Fruit fly (Drosophila melanogaster) whole organism, embryonic: Measurements from ENCODE around the gene CG4452.
A peak's percentile ranks its signal among the peaks of the same experiment; 100 is the strongest.

Experiments used
- Awh ChIP-seq: fragments of 200-800 bp; sonication (Bioruptor generic); IDR thresholded peaks from 2 replicates; pipeline ENCODE4, ENCODE4 v1.3.6; 2022; ENCODE audit warnings: missing biosample characterization, missing genetic modification characterization
- CG10274 ChIP-seq: fragments of 200-800 bp; sonication (Bioruptor generic); optimal IDR thresholded peaks from 3 replicates; lab custom pipeline; 2017; ENCODE audit warnings: missing biosample characterization, mild to moderate bottlenecking, missing genetic modification characterization
- CG12219 ChIP-seq: fragments of 200-800 bp; sonication (Bioruptor generic); optimal IDR thresholded peaks from 3 replicates; lab custom pipeline; 2018; ENCODE audit warnings: missing biosample characterization, mild to moderate bottlenecking, missing genetic modification characterization
- CG1233 ChIP-seq: fragments of 200-800 bp; sonication (Bioruptor generic); optimal IDR thresholded peaks from 4 replicates; lab custom pipeline; 2018; ENCODE audit warnings: missing biosample characterization, mild to moderate bottlenecking, missing genetic modification characterization
- CG12659 ChIP-seq: fragments of 200-800 bp; sonication (Bioruptor generic); optimal IDR thresholded peaks from 3 replicates; lab custom pipeline; 2017; ENCODE audit warnings: mild to moderate bottlenecking, missing biosample characterization, missing genetic modification reagents, missing genetic modification characterization
- CG1529 ChIP-seq: fragments of 200-800 bp; sonication (Bioruptor generic); optimal IDR thresholded peaks from 3 replicates; lab custom pipeline; 2018; ENCODE audit warnings: missing biosample characterization, missing genetic modification characterization
- CG1603 ChIP-seq: fragments of 200-800 bp; sonication (Bioruptor generic); optimal IDR thresholded peaks from 2 replicates; lab custom pipeline; 2019; ENCODE audit warnings: missing biosample characterization, mild to moderate bottlenecking, missing genetic modification characterization, moderate library complexity
- CG17361 ChIP-seq: fragments of 200-800 bp; sonication (Bioruptor generic); IDR thresholded peaks from 3 replicates; pipeline ENCODE4 v1.3.6; 2022; ENCODE audit warnings: missing biosample characterization, missing genetic modification characterization
- CG18619 ChIP-seq: fragments of 200-800 bp; sonication (Bioruptor generic); optimal IDR thresholded peaks from 3 replicates; lab custom pipeline; 2017; ENCODE audit warnings: missing biosample characterization, mild to moderate bottlenecking, missing genetic modification characterization
- CG31224 ChIP-seq: fragments of 200-800 bp; sonication (Bioruptor generic); IDR thresholded peaks from 2 replicates; pipeline ENCODE4 v1.3.6; 2022; ENCODE audit warnings: missing biosample characterization, missing genetic modification characterization
- CG31388 ChIP-seq: fragments of 200-800 bp; sonication (Bioruptor generic); optimal IDR thresholded peaks from 2 replicates; lab custom pipeline; 2016; ENCODE audit warnings: missing biosample characterization, missing genetic modification characterization
- CG32772 ChIP-seq: fragments of 200-800 bp; sonication (Bioruptor generic); IDR thresholded peaks from 2 replicates; pipeline ENCODE4 v1.3.6; 2022; ENCODE audit warnings: missing biosample characterization, missing genetic modification characterization
- CG33557 ChIP-seq: fragments of 200-800 bp; sonication (Bioruptor generic); optimal IDR thresholded peaks from 2 replicates; lab custom pipeline; 2019; ENCODE audit warnings: missing biosample characterization, mild to moderate bottlenecking, missing genetic modification characterization, moderate library complexity
- CG3726 ChIP-seq: fragments of 200-800 bp; sonication (Bioruptor generic); IDR thresholded peaks from 3 replicates; pipeline ENCODE4, ENCODE4 v1.3.6; 2022; ENCODE audit warnings: missing biosample characterization, missing genetic modification characterization
- CG4282 ChIP-seq: fragments of 200-800 bp; sonication (Bioruptor generic); optimal IDR thresholded peaks from 2 replicates; lab custom pipeline; 2016; ENCODE audit warnings: missing biosample characterization, missing genetic modification characterization
- CG5180 ChIP-seq: fragments of 200-800 bp; sonication (Bioruptor generic); optimal IDR thresholded peaks from 3 replicates; lab custom pipeline; 2017; ENCODE audit warnings: missing biosample characterization, missing genetic modification characterization, mild to moderate bottlenecking, moderate library complexity, missing genetic modification reagents
- CG6689 ChIP-seq: fragments of 200-800 bp; sonication (Bioruptor generic); IDR thresholded peaks from 2 replicates; pipeline ENCODE4 v1.3.6; 2022; ENCODE audit warnings: missing biosample characterization, missing genetic modification characterization
- CG7357 ChIP-seq: fragments of 200-800 bp; sonication (Bioruptor generic); IDR thresholded peaks from 3 replicates; pipeline ENCODE4 v1.3.6; 2022; ENCODE audit warnings: missing biosample characterization, missing genetic modification characterization
- CG8089 ChIP-seq: fragments of 200-800 bp; sonication (Bioruptor generic); optimal IDR thresholded peaks from 3 replicates; lab custom pipeline; 2016; ENCODE audit warnings: missing biosample characterization, missing genetic modification characterization
- CG8290 ChIP-seq, 3 experiments: fragments of 200-800 bp; sonication (Bioruptor generic); optimal IDR thresholded peaks; 2 replicates each; lab custom pipeline; 2016 to 2019; ENCODE audit warnings: missing biosample characterization in 3 of 3, missing genetic modification characterization in 3 of 3, mild to moderate bottlenecking in 2 of 3, moderate library complexity in 1 of 3
- CG8359 ChIP-seq: fragments of 200-800 bp; sonication (Bioruptor generic); optimal IDR thresholded peaks from 2 replicates; lab custom pipeline; 2017; ENCODE audit warnings: missing biosample characterization, mild to moderate bottlenecking, missing genetic modification characterization, borderline replicate concordance
- CG8944 ChIP-seq: fragments of 200-800 bp; sonication (Bioruptor generic); optimal IDR thresholded peaks from 3 replicates; lab custom pipeline; 2016; ENCODE audit warnings: missing biosample characterization, missing genetic modification characterization
- Eip74EF ChIP-seq, 2 experiments: fragments of 200-800 bp in 1 of 2; fragments of >200 bp in 1 of 2; sonication (Bioruptor generic) in 1 of 2; optimal IDR thresholded peaks; 2 replicates each; lab custom pipeline; 2017 to 2019; ENCODE audit warnings: missing biosample characterization in 2 of 2, missing genetic modification characterization in 2 of 2, mild to moderate bottlenecking in 1 of 2, moderate library complexity in 1 of 2
- Hand ChIP-seq: fragments of 200-800 bp; sonication (Bioruptor generic); optimal IDR thresholded peaks from 2 replicates; lab custom pipeline; 2017; ENCODE audit warnings: mild to moderate bottlenecking, missing biosample characterization, missing genetic modification reagents, missing genetic modification characterization
- Hr51 ChIP-seq, 2 experiments: fragments of 200-800 bp; sonication (Bioruptor generic); optimal IDR thresholded peaks; 2 replicates in 1 of 2; 3 replicates in 1 of 2; lab custom pipeline; 2016 to 2018; ENCODE audit warnings: missing biosample characterization in 2 of 2, missing genetic modification characterization in 2 of 2, mild to moderate bottlenecking in 1 of 2, moderate library complexity in 1 of 2
- Hsf ChIP-seq: fragments of 200-800 bp; sonication (Bioruptor generic); optimal IDR thresholded peaks from 3 replicates; lab custom pipeline; 2016; ENCODE audit warnings: missing biosample characterization, missing genetic modification characterization
- Nf-YB ChIP-seq: fragments of 200-800 bp; sonication (Bioruptor generic); optimal IDR thresholded peaks from 3 replicates; lab custom pipeline; 2019; ENCODE audit warnings: missing biosample characterization, mild to moderate bottlenecking, missing genetic modification characterization, moderate library complexity
- Pdp1 ChIP-seq, 2 experiments: fragments of 200-800 bp; sonication (Bioruptor generic); optimal IDR thresholded peaks; 3 replicates each; lab custom pipeline; 2016; ENCODE audit warnings: missing biosample characterization in 2 of 2, missing genetic modification characterization in 2 of 2, mild to moderate bottlenecking in 1 of 2, moderate library complexity in 1 of 2
- Side ChIP-seq: fragments of 200-800 bp; sonication (Bioruptor generic); optimal IDR thresholded peaks from 2 replicates; lab custom pipeline; 2016; ENCODE audit warnings: missing biosample characterization, missing genetic modification characterization
- YL-1 ChIP-seq: fragments of 200-800 bp; sonication (Bioruptor generic); optimal IDR thresholded peaks from 3 replicates; lab custom pipeline; 2017; ENCODE audit warnings: missing biosample characterization, mild to moderate bottlenecking, missing genetic modification characterization
- ara ChIP-seq: fragments of 200-800 bp; sonication (Bioruptor generic); IDR thresholded peaks from 2 replicates; pipeline ENCODE4 v1.3.6; 2022; ENCODE audit warnings: missing biosample characterization, missing genetic modification characterization
- bab2 ChIP-seq: fragments of 200-800 bp; sonication (Bioruptor generic); optimal IDR thresholded peaks from 2 replicates; lab custom pipeline; 2016; ENCODE audit warnings: missing biosample characterization, missing genetic modification characterization
- cas ChIP-seq: fragments of 200-800 bp; sonication (Bioruptor generic); IDR thresholded peaks from 2 replicates; pipeline ENCODE4 v1.3.6; 2022; ENCODE audit warnings: missing biosample characterization, missing genetic modification characterization
- da ChIP-seq: fragments of 200-800 bp; sonication (Bioruptor generic); optimal IDR thresholded peaks from 2 replicates; lab custom pipeline; 2016; ENCODE audit warnings: missing biosample characterization, missing genetic modification characterization
- disco-r ChIP-seq: fragments of 200-800 bp; sonication (Bioruptor generic); optimal IDR thresholded peaks from 2 replicates; lab custom pipeline; 2016; ENCODE audit warnings: missing biosample characterization, missing genetic modification characterization
- dmrt99B ChIP-seq: fragments of 200-800 bp; sonication (Bioruptor generic); optimal IDR thresholded peaks from 2 replicates; lab custom pipeline; 2018; ENCODE audit warnings: missing biosample characterization, mild to moderate bottlenecking, missing genetic modification characterization, moderate library complexity
- gce ChIP-seq: fragments of 200-800 bp; sonication (Bioruptor generic); IDR thresholded peaks from 3 replicates; pipeline ENCODE4 v1.3.6; 2022; ENCODE audit warnings: missing biosample characterization, missing genetic modification characterization
- ham ChIP-seq: fragments of 200-800 bp; sonication (Bioruptor generic); IDR thresholded peaks from 2 replicates; pipeline ENCODE4 v1.3.6; 2022; ENCODE audit warnings: missing biosample characterization, missing genetic modification characterization
- jumu ChIP-seq: fragments of 200-800 bp; sonication (Bioruptor generic); optimal IDR thresholded peaks from 3 replicates; lab custom pipeline; 2016; ENCODE audit warnings: missing biosample characterization, missing genetic modification characterization
- lilli ChIP-seq: fragments of 200-800 bp; sonication (Bioruptor generic); optimal IDR thresholded peaks from 3 replicates; lab custom pipeline; 2016; ENCODE audit warnings: missing biosample characterization, missing genetic modification characterization
- odd ChIP-seq: fragments of 200-800 bp; sonication (Bioruptor generic); optimal IDR thresholded peaks from 2 replicates; lab custom pipeline; 2017; ENCODE audit warnings: missing biosample characterization, mild to moderate bottlenecking, missing genetic modification characterization
- pzg ChIP-seq: fragments of 200-800 bp; sonication (Bioruptor generic); optimal IDR thresholded peaks from 3 replicates; lab custom pipeline; 2018; ENCODE audit warnings: missing biosample characterization, mild to moderate bottlenecking, missing genetic modification characterization, moderate library complexity
- seq ChIP-seq: fragments of 200-800 bp; sonication (Bioruptor generic); IDR thresholded peaks from 2 replicates; pipeline ENCODE4 v1.3.6; 2022; ENCODE audit warnings: missing biosample characterization, missing genetic modification characterization
- stc ChIP-seq: fragments of 200-800 bp; sonication (Bioruptor generic); IDR thresholded peaks from 2 replicates; pipeline ENCODE4 v1.3.6; 2022; ENCODE audit warnings: missing biosample characterization, missing genetic modification characterization
- toy ChIP-seq: fragments of 200-800 bp; sonication (Bioruptor generic); IDR thresholded peaks from 2 replicates; pipeline ENCODE4 v1.3.6; 2022; ENCODE audit warnings: missing biosample characterization, missing genetic modification characterization
- twi ChIP-seq: fragments of 200-800 bp; optimal IDR thresholded peaks from 2 replicates; lab custom pipeline; 2019; ENCODE audit warnings: missing biosample characterization, mild to moderate bottlenecking, missing genetic modification characterization, moderate library complexity
- vfl ChIP-seq: fragments of 200-800 bp; sonication (Bioruptor generic); optimal IDR thresholded peaks from 2 replicates; lab custom pipeline; 2016; ENCODE audit warnings: missing biosample characterization, missing genetic modification characterization
- wek ChIP-seq: fragments of 200-800 bp; sonication (Bioruptor generic); optimal IDR thresholded peaks from 3 replicates; lab custom pipeline; 2018; ENCODE audit warnings: missing biosample characterization, mild to moderate bottlenecking, missing genetic modification characterization, moderate library complexity

CG4452 gene

DNA sequence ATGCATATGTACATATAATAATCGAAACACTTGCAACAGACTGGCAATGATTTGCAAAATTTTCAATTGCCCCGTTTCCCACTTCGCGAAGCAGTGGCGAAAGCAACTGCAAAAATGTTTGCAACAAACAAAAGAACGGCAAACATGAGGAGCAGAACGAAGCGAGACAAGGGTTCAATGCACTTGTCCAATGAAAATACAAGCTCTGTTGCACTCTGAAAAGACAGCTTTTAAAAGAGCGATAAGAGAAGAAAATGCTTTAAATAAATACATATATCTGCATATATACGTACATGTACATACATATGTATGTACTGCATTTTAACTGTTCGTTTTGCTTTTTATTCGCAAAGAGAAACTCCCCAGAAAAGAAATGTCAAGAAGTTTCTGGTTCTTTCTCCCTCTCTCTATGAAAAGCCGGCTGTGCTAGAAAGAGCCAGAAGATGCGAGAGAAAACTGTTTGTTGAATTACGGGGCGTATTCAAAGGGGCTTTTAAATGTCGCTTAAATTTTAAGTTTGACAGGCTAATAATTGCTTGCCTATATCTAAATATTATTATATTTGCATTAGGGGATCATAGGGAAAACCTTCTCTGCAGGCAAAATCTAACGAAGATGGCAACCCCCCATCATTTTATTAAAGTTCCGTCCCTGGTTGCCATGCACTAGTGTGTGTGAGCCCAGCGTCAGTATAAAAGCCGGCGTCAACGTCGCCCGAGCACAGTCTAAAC lies 16.3 kb downstream of the CG4452 start, which contains the start of gene Hsp27 (continued):
- TF ChIP-seq ham (GFP tag; lab: Robert Waterston, UW) (peak; percentile 86), Side (GFP tag; lab: Kevin White, UChicago) (peak; percentile 95), Hr51 (GFP tag; optimal IDR thresholded peaks at IDR 0.05; lab: Kevin White, UChicago) (peak; percentile 91 to 97), toy (GFP tag; lab: Robert Waterston, UW) (peak; percentile 93), dmrt99B (tag; lab: Kevin White, UChicago) (peak; percentile 99), CG8089 (GFP tag; lab: Kevin White, UChicago) (peak; percentile 83), YL-1 (GFP tag; lab: Kevin White, UChicago) (peak; percentile 94), CG31224 (GFP tag; lab: Robert Waterston, UW) (peak; percentile 96), CG8359 (GFP tag; lab: Kevin White, UChicago) (peak; percentile 94), Nf-YB (GFP tag; lab: Kevin White, UChicago) (peak; percentile 86), vfl (GFP tag; lab: Kevin White, UChicago) (peak; percentile 97), da (GFP tag; lab: Kevin White, UChicago) (peak; percentile 49), seq (GFP tag; lab: Robert Waterston, UW) (peak; percentile 97), CG4282 (peak; percentile 62), CG5180 (peak; percentile 87), twi (tag; lab: Kevin White, UChicago) (peak; percentile 89), CG18619 (GFP tag; lab: Kevin White, UChicago) (peak; percentile 97), CG1529 (GFP tag; lab: Kevin White, UChicago) (peak; percentile 98), Pdp1 (GFP tag; optimal IDR thresholded peaks at IDR 0.05; lab: Kevin White, UChicago) (peak; percentile 96 to 99), lilli (GFP tag; lab: Kevin White, UChicago) (peak; percentile 98), CG1603 (tag; lab: Kevin White, UChicago) (peak; percentile 96), CG7357 (GFP tag; lab: Robert Waterston, UW) (peak; percentile 96), CG8944 (GFP tag; lab: Kevin White, UChicago) (peak; percentile 86), ara (peak; percentile 99), CG12659 (GFP tag; lab: Kevin White, UChicago) (peak; percentile 97), cas (GFP tag; lab: Robert Waterston, UW) (peak; percentile 95), jumu (GFP tag; lab: Kevin White, UChicago) (peak; percentile 96), CG1233 (GFP tag; lab: Kevin White, UChicago) (peak; percentile 97), CG31388 (GFP tag; lab: Kevin White, UChicago) (peak; percentile 96), wek (GFP tag; lab: Kevin White, UChicago) (peak; percentile 80), Hand (GFP tag; lab: Kevin White, UChicago) (peak; percentile 92), Hsf (peak; percentile 97), stc (peak; percentile 98), CG12219 (peak; percentile 94), pzg (peak; percentile 25), odd (GFP tag; lab: Kevin White, UChicago) (peak; percentile 95), Eip74EF (GFP tag; optimal IDR thresholded peaks at IDR 0.05; lab: Kevin White, UChicago) (peak in 1 of 2 experiments; percentile 97), CG3726 (GFP tag; lab: Robert Waterston, UW) (peak; percentile 98), CG17361 (GFP tag; lab: Robert Waterston, UW) (peak; percentile 99), CG10274 (peak; percentile 90), CG8290 (GFP tag; optimal IDR thresholded peaks at IDR 0.05; lab: Kevin White, UChicago) (peak; percentile 95), CG8290 (tag; optimal IDR thresholded peaks at IDR 0.05; lab: Kevin White, UChicago) (peak in 1 of 2 experiments; percentile 66), disco-r (GFP tag; lab: Kevin White, UChicago) (peak; percentile 87), Awh (GFP tag; lab: Robert Waterston, UW) (peak; percentile 99), bab2 (GFP tag; lab: Kevin White, UChicago) (peak; percentile 93), CG33557 (peak; percentile 74), CG32772 (peak; percentile 99), gce (peak; percentile 98), CG6689 (GFP tag; lab: Robert Waterston, UW) (peak; percentile 99)
